Worm (Caenorhabditis elegans) whole organism, L2 larva: Measurements from ENCODE around the gene T06A10.2.

ENCODE experiments used
- ama-1 ChIP-seq: fragments of 150-350 bp; optimal IDR thresholded peaks from 2 replicates; lab custom pipeline; 2018; ENCODE audit warnings: inconsistent platforms
- blmp-1 ChIP-seq: sonication (generic microtip); optimal IDR thresholded peaks from 2 replicates; lab custom pipeline; 2017; ENCODE audit warnings: missing genetic modification characterization, mild to moderate bottlenecking, missing compliant biosample characterization, antibody characterized with exemption, moderate library complexity; ENCODE audit not compliant: insufficient read depth
- mab-5 ChIP-seq: fragments of 150-350 bp; optimal IDR thresholded peaks from 2 replicates; lab custom pipeline; 2014; ENCODE audit warnings: missing biosample characterization, missing genetic modification characterization
- nhr-237 ChIP-seq: fragments of 150-350 bp; optimal IDR thresholded peaks from 2 replicates; lab custom pipeline; 2014; ENCODE audit warnings: missing biosample characterization, missing genetic modification characterization
- nhr-6 ChIP-seq: fragments of 150-350 bp; optimal IDR thresholded peaks from 2 replicates; lab custom pipeline; 2014; ENCODE audit warnings: missing biosample characterization, missing genetic modification characterization
- sem-4 ChIP-seq: fragments of 150-350 bp; optimal IDR thresholded peaks from 2 replicates; lab custom pipeline; 2014; ENCODE audit warnings: missing biosample characterization, missing genetic modification reagents, missing genetic modification characterization
- unc-62 ChIP-seq: fragments of 150-350 bp; optimal IDR thresholded peaks from 2 replicates; lab custom pipeline; 2014; ENCODE audit warnings: missing biosample characterization, missing genetic modification reagents, missing genetic modification characterization
- zag-1 ChIP-seq: fragments of 150-350 bp; optimal IDR thresholded peaks from 2 replicates; lab custom pipeline; 2014; ENCODE audit warnings: missing biosample characterization, missing genetic modification characterization
- ztf-11 ChIP-seq: sonication (generic microtip); optimal IDR thresholded peaks from 2 replicates; lab custom pipeline; 2017; ENCODE audit warnings: missing biosample characterization, missing genetic modification characterization

DNA sequence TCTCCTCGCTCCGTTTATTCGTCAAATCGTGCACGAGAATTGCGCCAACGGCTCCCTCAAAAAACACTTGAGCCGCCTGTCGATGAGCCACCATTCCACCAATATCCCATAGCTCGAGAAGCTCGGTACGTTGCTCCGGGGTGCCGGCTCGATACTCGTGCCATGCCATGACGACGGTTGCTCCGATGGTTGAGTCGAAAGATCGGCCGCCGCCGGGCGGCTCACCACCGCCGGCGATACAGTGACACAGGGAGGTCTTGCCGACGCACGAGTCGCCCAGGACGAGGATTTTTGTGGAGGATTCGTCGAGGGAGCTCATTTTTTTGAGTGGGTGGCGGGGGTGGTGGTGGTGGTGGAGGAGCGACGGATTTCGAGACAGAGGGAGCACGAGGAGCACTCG lies 40.7 kb downstream of the T06A10.2 start:
- TF ChIP-seq ama-1, result no peak
- no peak for TF ChIP-seq sem-4 (tag; lab: Kevin White, UChicago)
- TF ChIP-seq nhr-237 (tag; lab: Kevin White, UChicago), result no peak
- TF ChIP-seq blmp-1 (tag; lab: Kevin White, UChicago), result no peak
- no peak for TF ChIP-seq ztf-11 (tag; lab: Kevin White, UChicago)
- no peak for TF ChIP-seq nhr-6 (tag; lab: Kevin White, UChicago)
- no peak for TF ChIP-seq unc-62 (GFP tag; lab: Kevin White, UChicago)
- no peak for TF ChIP-seq zag-1
- TF ChIP-seq mab-5 (tag; lab: Kevin White, UChicago), result no peak
